Worm (Caenorhabditis elegans) whole organism, L2 larva: ENCODE results near the gene R07E5.15.
"Not testable (repeated sequence)": the region's sequence is repeated elsewhere in the genome, so short reads cannot be mapped to it uniquely, and the experiment has no call there.

ENCODE experiments used
- C34F6.9 ChIP-seq: fragments of 150-350 bp; optimal IDR thresholded peaks from 2 replicates; lab custom pipeline; 2014; ENCODE audit warnings: missing biosample characterization, missing genetic modification characterization
- F13H6.1 ChIP-seq: sonication (generic microtip); optimal IDR thresholded peaks from 2 replicates; lab custom pipeline; 2016; ENCODE audit warnings: missing genetic modification characterization, missing compliant biosample characterization
- R02D3.7 ChIP-seq: fragments of 150-350 bp; optimal IDR thresholded peaks from 2 replicates; lab custom pipeline; 2014; ENCODE audit warnings: missing biosample characterization, missing genetic modification characterization
- Y55F3AM.14 ChIP-seq: fragments of 200-800 bp; sonication (Bioruptor generic); optimal IDR thresholded peaks from 2 replicates; lab custom pipeline; 2018; ENCODE audit warnings: mild to moderate bottlenecking, missing genetic modification characterization, missing compliant biosample characterization
- ceh-16 ChIP-seq: fragments of 150-350 bp; optimal IDR thresholded peaks from 2 replicates; lab custom pipeline; 2014; ENCODE audit warnings: missing biosample characterization, missing genetic modification characterization
- ceh-82 ChIP-seq: fragments of 150-350 bp; optimal IDR thresholded peaks from 2 replicates; lab custom pipeline; 2014; ENCODE audit warnings: missing biosample characterization, missing genetic modification characterization
- crh-2 ChIP-seq: sonication (generic microtip); optimal IDR thresholded peaks from 2 replicates; lab custom pipeline; 2017; ENCODE audit warnings: missing biosample characterization, missing genetic modification characterization
- egl-27 ChIP-seq: sonication (generic microtip); optimal IDR thresholded peaks from 3 replicates; lab custom pipeline; 2017; ENCODE audit warnings: missing biosample characterization, missing genetic modification reagents, missing genetic modification characterization
- elt-3 ChIP-seq: sonication (generic microtip); optimal IDR thresholded peaks from 2 replicates; lab custom pipeline; 2017; ENCODE audit warnings: missing biosample characterization, missing genetic modification characterization
- fos-1 ChIP-seq: fragments of 150-350 bp; optimal IDR thresholded peaks from 2 replicates; lab custom pipeline; 2014; ENCODE audit warnings: missing biosample characterization, missing genetic modification characterization
- gmeb-1 ChIP-seq: fragments of 150-350 bp; optimal IDR thresholded peaks from 2 replicates; lab custom pipeline; 2014; ENCODE audit warnings: missing biosample characterization, missing genetic modification characterization
- lin-11 ChIP-seq: fragments of 150-350 bp; sonication (generic microtip); optimal IDR thresholded peaks from 2 replicates; lab custom pipeline; 2014; ENCODE audit warnings: missing biosample characterization, missing genetic modification characterization, inconsistent platforms, mixed read lengths
- lin-13 ChIP-seq: fragments of 150-350 bp; optimal IDR thresholded peaks from 2 replicates; lab custom pipeline; 2014; ENCODE audit warnings: missing biosample characterization, missing genetic modification reagents, missing genetic modification characterization
- lin-39 ChIP-seq: fragments of 150-350 bp; optimal IDR thresholded peaks from 2 replicates; lab custom pipeline; 2014; ENCODE audit warnings: missing biosample characterization, missing genetic modification reagents, missing genetic modification characterization
- lsy-2 ChIP-seq, 2 experiments: fragments of 150-350 bp in 1 of 2; sonication (generic microtip) in 1 of 2; optimal IDR thresholded peaks; 2 replicates each; lab custom pipeline; 2014 to 2017; ENCODE audit warnings: missing biosample characterization in 2 of 2, missing genetic modification characterization in 2 of 2
- mbf-1 ChIP-seq: sonication (generic microtip); optimal IDR thresholded peaks from 2 replicates; lab custom pipeline; 2017; ENCODE audit warnings: missing biosample characterization, missing genetic modification characterization
- nhr-129 ChIP-seq: fragments of 150-350 bp; optimal IDR thresholded peaks from 2 replicates; lab custom pipeline; 2014; ENCODE audit warnings: missing biosample characterization, missing genetic modification characterization
- nhr-21 ChIP-seq: fragments of 150-350 bp; optimal IDR thresholded peaks from 2 replicates; lab custom pipeline; 2014; ENCODE audit warnings: missing biosample characterization, missing genetic modification characterization
- nhr-23 ChIP-seq: fragments of 150-350 bp; optimal IDR thresholded peaks from 2 replicates; lab custom pipeline; 2014; ENCODE audit warnings: missing biosample characterization, missing genetic modification reagents, missing genetic modification characterization
- nhr-25 ChIP-seq: fragments of 150-350 bp; sonication (generic microtip); optimal IDR thresholded peaks from 3 replicates; lab custom pipeline; 2014; ENCODE audit warnings: missing biosample characterization, missing genetic modification characterization
- nhr-6 ChIP-seq: fragments of 150-350 bp; optimal IDR thresholded peaks from 2 replicates; lab custom pipeline; 2014; ENCODE audit warnings: missing biosample characterization, missing genetic modification characterization
- nhr-77 ChIP-seq: fragments of 150-350 bp; optimal IDR thresholded peaks from 2 replicates; lab custom pipeline; 2014; ENCODE audit warnings: missing biosample characterization, missing genetic modification characterization
- sem-4 ChIP-seq: fragments of 150-350 bp; optimal IDR thresholded peaks from 2 replicates; lab custom pipeline; 2014; ENCODE audit warnings: missing biosample characterization, missing genetic modification reagents, missing genetic modification characterization
- sma-3 ChIP-seq: sonication (generic microtip); optimal IDR thresholded peaks from 2 replicates; lab custom pipeline; 2016; ENCODE audit warnings: missing genetic modification reagents, missing genetic modification characterization, missing compliant biosample characterization
- sma-9 ChIP-seq, 2 experiments: fragments of 150-350 bp in 1 of 2; sonication (generic microtip) in 1 of 2; optimal IDR thresholded peaks; 2 replicates each; lab custom pipeline; 2014 to 2016; ENCODE audit warnings: missing genetic modification characterization in 2 of 2, mild to moderate bottlenecking in 1 of 2, missing biosample characterization in 1 of 2, missing compliant biosample characterization in 1 of 2, missing genetic modification reagents in 1 of 2, moderate library complexity in 1 of 2
- snpc-4 ChIP-seq: fragments of 150-350 bp; optimal IDR thresholded peaks from 2 replicates; lab custom pipeline; 2014; ENCODE audit warnings: missing biosample characterization, missing genetic modification characterization
- unc-55 ChIP-seq: fragments of 150-350 bp; sonication (generic microtip); optimal IDR thresholded peaks from 3 replicates; lab custom pipeline; 2014; ENCODE audit warnings: missing biosample characterization, missing genetic modification reagents, missing genetic modification characterization
- unc-62 ChIP-seq: fragments of 150-350 bp; optimal IDR thresholded peaks from 2 replicates; lab custom pipeline; 2014; ENCODE audit warnings: missing biosample characterization, missing genetic modification reagents, missing genetic modification characterization
- zag-1 ChIP-seq: fragments of 150-350 bp; optimal IDR thresholded peaks from 2 replicates; lab custom pipeline; 2014; ENCODE audit warnings: missing biosample characterization, missing genetic modification characterization
- ztf-1 ChIP-seq: fragments of 200-800 bp; sonication (Bioruptor generic); conservative IDR thresholded peaks from 2 replicates; pipeline ENCODE4 v1.3.6; 2022; ENCODE audit warnings: missing genetic modification characterization, missing compliant biosample characterization
- ztf-11 ChIP-seq: sonication (generic microtip); optimal IDR thresholded peaks from 2 replicates; lab custom pipeline; 2017; ENCODE audit warnings: missing biosample characterization, missing genetic modification characterization

Gene R07E5.15

ce11 chrIII:4372894-4373293, 28.3 kb upstream of the R07E5.15 start:
- no peak for TF ChIP-seq lsy-2 (tag; optimal IDR thresholded peaks at IDR 0.05; lab: Kevin White, UChicago)
- no peak for TF ChIP-seq sma-3 (GFP tag; lab: Kevin White, UChicago)
- TF ChIP-seq crh-2 (tag; lab: Kevin White, UChicago): no peak

- TF ChIP-seq sma-3 (GFP tag; lab: Kevin White, UChicago): no peak
- no peak for TF ChIP-seq F13H6.1 (tag; lab: Kevin White, UChicago)
- TF ChIP-seq nhr-25 (tag; lab: Kevin White, UChicago): no peak
- TF ChIP-seq R02D3.7: no peak
- no peak for TF ChIP-seq nhr-21 (tag; lab: Kevin White, UChicago)
- no peak for TF ChIP-seq nhr-77 (tag; lab: Kevin White, UChicago)
- TF ChIP-seq lin-39 (tag; lab: Kevin White, UChicago): no peak
- TF ChIP-seq egl-27 (tag; lab: Kevin White, UChicago): no peak
- no peak for TF ChIP-seq sma-9 (GFP tag; optimal IDR thresholded peaks at IDR 0.05; lab: Kevin White, UChicago)
- no peak for TF ChIP-seq sma-9 (tag; optimal IDR thresholded peaks at IDR 0.05; lab: Kevin White, UChicago)
- no peak for TF ChIP-seq zag-1 (tag; lab: Kevin White, UChicago)
- no peak for TF ChIP-seq mbf-1 (tag; lab: Kevin White, UChicago)
- no peak for TF ChIP-seq unc-62 (GFP tag; lab: Kevin White, UChicago)
These were observed 26.4 kb upstream of the R07E5.15 start, which contains the start of gene pals-26 for ce11 chrIII:4374854-4375253. Gene pals-26, plus strand, starts transcription at chrIII:4375154.

- peak; percentile 26 for TF ChIP-seq mbf-1 (tag; lab: Kevin White, UChicago)
- TF ChIP-seq nhr-129 (tag; lab: Kevin White, UChicago): peak; percentile 46
- peak; percentile 20 for TF ChIP-seq C34F6.9
- TF ChIP-seq gmeb-1 (tag; lab: Kevin White, UChicago): peak; percentile 35
- TF ChIP-seq nhr-21 (tag; lab: Kevin White, UChicago): peak; percentile 63
- TF ChIP-seq sma-9 (GFP tag; optimal IDR thresholded peaks at IDR 0.05; lab: Kevin White, UChicago): peak; percentile 33
- TF ChIP-seq sma-9 (tag; optimal IDR thresholded peaks at IDR 0.05; lab: Kevin White, UChicago): not testable (repeated sequence)
- TF ChIP-seq unc-55: peak; percentile 34
- peak; percentile 56 for TF ChIP-seq crh-2 (tag; lab: Kevin White, UChicago)
- peak; percentile 8 for TF ChIP-seq sem-4
- TF ChIP-seq lsy-2 (tag; optimal IDR thresholded peaks at IDR 0.05; lab: Kevin White, UChicago): peak in 1 of 2 experiments; percentile 62
- peak; percentile 9 for TF ChIP-seq ceh-16 (tag; lab: Kevin White, UChicago)
- peak; percentile 65 for TF ChIP-seq lin-13 (GFP tag; lab: Kevin White, UChicago)
- peak; percentile 32 for TF ChIP-seq Y55F3AM.14 (GFP tag; lab: Kevin White, UChicago)
- TF ChIP-seq F13H6.1 (tag; lab: Kevin White, UChicago): peak; percentile 53
- TF ChIP-seq nhr-6 (tag; lab: Kevin White, UChicago): peak; percentile 25
- TF ChIP-seq fos-1 (tag; lab: Kevin White, UChicago): peak; percentile 62
- TF ChIP-seq nhr-25 (tag; lab: Kevin White, UChicago): peak; percentile 47
- TF ChIP-seq sma-3 (GFP tag; lab: Kevin White, UChicago): peak; percentile 58
- TF ChIP-seq, all 48 proteins: peak for 18; not testable (repeated sequence) for 30
These were observed 22.5 kb upstream of the R07E5.15 start for ce11 chrIII:4378600-4379293.

- no peak for TF ChIP-seq snpc-4 (tag; lab: Kevin White, UChicago)
- no peak for TF ChIP-seq ceh-82
- no peak for TF ChIP-seq nhr-23 (tag; lab: Kevin White, UChicago)
- TF ChIP-seq ztf-11 (tag; lab: Kevin White, UChicago): no peak
- no peak for TF ChIP-seq ztf-1 (GFP tag; lab: Robert Waterston, UW)
- TF ChIP-seq elt-3 (tag; lab: Kevin White, UChicago): no peak
- no peak for TF ChIP-seq nhr-6 (tag; lab: Kevin White, UChicago)
- TF ChIP-seq nhr-21 (tag; lab: Kevin White, UChicago): no peak
- no peak for TF ChIP-seq lin-11 (tag; lab: Kevin White, UChicago)
- TF ChIP-seq lsy-2 (tag; optimal IDR thresholded peaks at IDR 0.05; lab: Kevin White, UChicago): no peak
- TF ChIP-seq, all 48 proteins: peak for 0
These were observed 21.5 kb upstream of the R07E5.15 start, which contains the start of gene B0284.3 for ce11 chrIII:4379717-4380116. Gene B0284.3, minus strand, starts transcription at chrIII:4379817.

- TF ChIP-seq sma-9 (GFP tag; optimal IDR thresholded peaks at IDR 0.05; lab: Kevin White, UChicago): no peak
- no peak for TF ChIP-seq sma-9 (tag; optimal IDR thresholded peaks at IDR 0.05; lab: Kevin White, UChicago)
- TF ChIP-seq C34F6.9: peak; percentile 20
These were observed 20.4 kb upstream of the R07E5.15 start for ce11 chrIII:4380835-4381234.
